Fruit fly (Drosophila melanogaster): ENCODE data around the gene omd.
A peak's percentile ranks its signal among the peaks of the same experiment; 100 is the strongest.

omd gene

dm6 chr3R:13645874-13646370 lies 41.1 kb downstream of the omd start, which contains the start of gene sqd (continued):
- TF ChIP-seq Lim3 (GFP tag; IDR thresholded peaks at IDR 0.05) (no peak), crol (GFP tag; IDR thresholded peaks at IDR 0.05) (no peak), run (tag; optimal IDR thresholded peaks at IDR 0.05) (no peak), CG4854 (GFP tag; optimal IDR thresholded peaks at IDR 0.05) (no peak), Mes4 (GFP tag; optimal IDR thresholded peaks at IDR 0.05) (peak; percentile 62), schlank (tag; optimal IDR thresholded peaks at IDR 0.05) (peak; percentile 50), bsh (GFP tag; optimal IDR thresholded peaks at IDR 0.05) (peak in 1 of 2 experiments; percentile 42), row (GFP tag; IDR thresholded peaks at IDR 0.05) (peak; percentile 75), CG9797 (GFP tag; optimal IDR thresholded peaks at IDR 0.05) (peak; percentile 68), z (GFP tag; IDR thresholded peaks at IDR 0.05) (no peak), fd64A (GFP tag; optimal IDR thresholded peaks at IDR 0.05) (peak; percentile 11), jumu (GFP tag; optimal IDR thresholded peaks at IDR 0.05) (no peak), CG10267 (tag; optimal IDR thresholded peaks at IDR 0.05) (peak; percentile 29), Fer3 (tag; optimal IDR thresholded peaks at IDR 0.05) (peak; percentile 56), CG8281 (tag; optimal IDR thresholded peaks at IDR 0.05) (no peak), Spps (tag; optimal IDR thresholded peaks at IDR 0.05) (no peak), Hr51 (GFP tag; optimal IDR thresholded peaks at IDR 0.05) (peak in 1 of 2 experiments; percentile 27), CG34422 (GFP tag; IDR thresholded peaks at IDR 0.05) (peak; percentile 62; the same call in 2 of the 3 replicates), CG11398 (GFP tag; optimal IDR thresholded peaks at IDR 0.05) (no peak), Ravus (GFP tag; IDR thresholded peaks at IDR 0.05) (no peak), bowl (GFP tag; IDR thresholded peaks at IDR 0.05) (no peak), CG12659 (GFP tag; optimal IDR thresholded peaks at IDR 0.05) (peak; percentile 54), D (optimal IDR thresholded peaks at IDR 0.05) (no peak), D (GFP tag; optimal IDR thresholded peaks at IDR 0.05) (no peak), Eip74EF (GFP tag; optimal IDR thresholded peaks at IDR 0.05) (no peak), lab (GFP tag; optimal IDR thresholded peaks at IDR 0.05) (peak; percentile 73), CG11723 (GFP tag; optimal IDR thresholded peaks at IDR 0.05) (peak; percentile 15), cas (GFP tag; IDR thresholded peaks at IDR 0.05) (no peak), Ptx1 (GFP tag; IDR thresholded peaks at IDR 0.05) (no peak), ato (GFP tag; IDR thresholded peaks at IDR 0.05; ENCODE audit: partially characterized antibody) (no peak), oc (tag; optimal IDR thresholded peaks at IDR 0.05) (no peak), CG11695 (GFP tag; IDR thresholded peaks at IDR 0.05) (no peak), CTCF (GFP tag; optimal IDR thresholded peaks at IDR 0.05) (peak; percentile 4), CG33213 (GFP tag; optimal IDR thresholded peaks at IDR 0.05) (peak; percentile 60), croc (GFP tag; conservative IDR thresholded peaks at IDR 0.05) (no peak), CG1602 (GFP tag; optimal IDR thresholded peaks at IDR 0.05) (no peak), NfI (GFP tag; optimal IDR thresholded peaks at IDR 0.05) (peak; percentile 59), Dfd (GFP tag; optimal IDR thresholded peaks at IDR 0.05) (no peak), CG17802 (tag; optimal IDR thresholded peaks at IDR 0.05) (peak; percentile 97), scrt (GFP tag; optimal IDR thresholded peaks at IDR 0.05) (peak; percentile 54), Sox100B (GFP tag; optimal IDR thresholded peaks at IDR 0.05) (peak; percentile 32), inv (GFP tag; IDR thresholded peaks at IDR 0.05; ENCODE audit: partially characterized antibody) (no peak), da (GFP tag; optimal IDR thresholded peaks at IDR 0.05) (no peak), CG12236 (GFP tag; optimal IDR thresholded peaks at IDR 0.05) (peak; percentile 27), gce (GFP tag; IDR thresholded peaks at IDR 0.05) (no peak), nerfin-1 (tag; optimal IDR thresholded peaks at IDR 0.05) (peak; percentile 45), CG12942 (GFP tag; optimal IDR thresholded peaks at IDR 0.05) (no peak), Lhr (GFP tag; optimal IDR thresholded peaks at IDR 0.05) (no peak), CG17385 (GFP tag; optimal IDR thresholded peaks at IDR 0.05) (peak; percentile 43), CG2120 (GFP tag; optimal IDR thresholded peaks at IDR 0.05) (peak; percentile 37), Nf-YA (GFP tag; IDR thresholded peaks at IDR 0.05) (no peak)
